Fruit fly (Drosophila melanogaster) whole organism, embryonic: ENCODE data around the gene CG13455.
A peak's percentile ranks its signal among the peaks of the same experiment; 100 is the strongest.

ENCODE experiments used
- Abd-B ChIP-seq: fragments of 200-800 bp; sonication (Bioruptor generic); optimal IDR thresholded peaks from 2 replicates; lab custom pipeline; 2018; ENCODE audit warnings: missing biosample characterization, mild to moderate bottlenecking, missing genetic modification characterization, moderate library complexity
- CG10274 ChIP-seq: fragments of 200-800 bp; sonication (Bioruptor generic); optimal IDR thresholded peaks from 3 replicates; lab custom pipeline; 2017; ENCODE audit warnings: missing biosample characterization, mild to moderate bottlenecking, missing genetic modification characterization
- CG10321 ChIP-seq: fragments of 200-800 bp; sonication (Bioruptor generic); IDR thresholded peaks from 2 replicates; pipeline ENCODE4 v1.3.6; 2022; ENCODE audit warnings: missing biosample characterization, missing genetic modification characterization
- CG10366 ChIP-seq: fragments of 200-800 bp; sonication (Bioruptor generic); IDR thresholded peaks from 2 replicates; pipeline ENCODE4 v1.3.6; 2022; ENCODE audit warnings: missing biosample characterization, missing genetic modification characterization
- CG11247 ChIP-seq: fragments of 200-800 bp; sonication (Bioruptor generic); IDR thresholded peaks from 2 replicates; pipeline ENCODE4 v1.3.6; 2022; ENCODE audit warnings: missing biosample characterization, missing genetic modification characterization
- CG11504 ChIP-seq: fragments of 200-800 bp; sonication (Bioruptor generic); optimal IDR thresholded peaks from 3 replicates; lab custom pipeline; 2019; ENCODE audit warnings: missing biosample characterization, mild to moderate bottlenecking, missing genetic modification characterization, moderate library complexity
- CG11695 ChIP-seq: fragments of 200-800 bp; sonication (Bioruptor generic); IDR thresholded peaks from 3 replicates; pipeline ENCODE4 v1.3.6; 2022; ENCODE audit warnings: missing biosample characterization, missing genetic modification characterization
- CG11696 ChIP-seq: fragments of 200-800 bp; sonication (Bioruptor generic); IDR thresholded peaks from 2 replicates; pipeline ENCODE4 v1.3.6; 2022; ENCODE audit warnings: missing biosample characterization, missing genetic modification characterization
- CG13624 ChIP-seq: fragments of 200-800 bp; sonication (Bioruptor generic); optimal IDR thresholded peaks from 2 replicates; lab custom pipeline; 2016; ENCODE audit warnings: missing biosample characterization, missing genetic modification characterization
- CG2712 ChIP-seq: fragments of 200-800 bp; optimal IDR thresholded peaks from 3 replicates; lab custom pipeline; 2019; ENCODE audit warnings: missing biosample characterization, mild to moderate bottlenecking, missing genetic modification characterization, moderate library complexity
- CG31365 ChIP-seq: fragments of 200-800 bp; sonication (Bioruptor generic); optimal IDR thresholded peaks from 2 replicates; lab custom pipeline; 2018; ENCODE audit warnings: missing biosample characterization, mild to moderate bottlenecking, missing genetic modification characterization
- CG3847 ChIP-seq: fragments of 200-800 bp; sonication (Bioruptor generic); IDR thresholded peaks from 2 replicates; pipeline ENCODE4 v1.3.6; 2022; ENCODE audit warnings: missing biosample characterization, missing genetic modification characterization
- CG4282 ChIP-seq: fragments of 200-800 bp; sonication (Bioruptor generic); optimal IDR thresholded peaks from 2 replicates; lab custom pipeline; 2016; ENCODE audit warnings: missing biosample characterization, missing genetic modification characterization
- CG4730 ChIP-seq: fragments of 200-800 bp; sonication (Bioruptor generic); IDR thresholded peaks from 2 replicates; pipeline ENCODE4 v1.3.6; 2022; ENCODE audit warnings: missing biosample characterization, missing genetic modification characterization
- CG5180 ChIP-seq: fragments of 200-800 bp; sonication (Bioruptor generic); optimal IDR thresholded peaks from 3 replicates; lab custom pipeline; 2017; ENCODE audit warnings: missing biosample characterization, missing genetic modification characterization, mild to moderate bottlenecking, moderate library complexity, missing genetic modification reagents
- CG5953 ChIP-seq: fragments of 200-800 bp; sonication (Bioruptor generic); IDR thresholded peaks from 2 replicates; pipeline ENCODE4 v1.3.6; 2022; ENCODE audit warnings: missing biosample characterization, missing genetic modification characterization
- CG7271 ChIP-seq: fragments of 200-800 bp; sonication (Bioruptor generic); optimal IDR thresholded peaks from 2 replicates; lab custom pipeline; 2018; ENCODE audit warnings: missing biosample characterization, mild to moderate bottlenecking, missing genetic modification characterization, moderate library complexity
- D ChIP-seq, 2 experiments: fragments of 200-800 bp in 1 of 2; fragments of >200 bp in 1 of 2; sonication (Bioruptor generic) in 1 of 2; optimal IDR thresholded peaks; 2 replicates in 1 of 2; 3 replicates in 1 of 2; lab custom pipeline; 2017; ENCODE audit warnings: mild to moderate bottlenecking in 1 of 2, missing biosample characterization in 1 of 2, missing genetic modification characterization in 1 of 2, missing genetic modification reagents in 1 of 2
- Dbx ChIP-seq: fragments of 200-800 bp; sonication (Bioruptor generic); IDR thresholded peaks from 3 replicates; pipeline ENCODE4 v1.3.6; 2022; ENCODE audit warnings: missing biosample characterization, missing genetic modification characterization
- Dek ChIP-seq: fragments of 200-800 bp; sonication (Bioruptor generic); optimal IDR thresholded peaks from 3 replicates; lab custom pipeline; 2019; ENCODE audit warnings: missing biosample characterization, mild to moderate bottlenecking, missing genetic modification characterization, moderate library complexity
- ERR ChIP-seq: fragments of 200-800 bp; sonication (Bioruptor generic); optimal IDR thresholded peaks from 2 replicates; lab custom pipeline; 2016; ENCODE audit warnings: missing biosample characterization, missing genetic modification characterization
- Gug ChIP-seq: fragments of 200-800 bp; sonication (Bioruptor generic); IDR thresholded peaks from 4 replicates; pipeline ENCODE4 v1.3.6; 2022; ENCODE audit warnings: missing biosample characterization, missing genetic modification characterization
- HmgD ChIP-seq: fragments of 200-800 bp; sonication (Bioruptor generic); optimal IDR thresholded peaks from 3 replicates; lab custom pipeline; 2016; ENCODE audit warnings: missing biosample characterization, missing genetic modification characterization
- Mes4 ChIP-seq: fragments of 200-800 bp; sonication (Bioruptor generic); optimal IDR thresholded peaks from 2 replicates; lab custom pipeline; 2016; ENCODE audit warnings: missing biosample characterization, missing genetic modification characterization
- NK7.1 ChIP-seq: fragments of 200-800 bp; sonication (Bioruptor generic); optimal IDR thresholded peaks from 3 replicates; lab custom pipeline; 2016; ENCODE audit warnings: missing biosample characterization, missing genetic modification characterization
- Neu2 ChIP-seq: fragments of 200-800 bp; sonication (Bioruptor generic); optimal IDR thresholded peaks from 3 replicates; lab custom pipeline; 2016; ENCODE audit warnings: missing biosample characterization, missing genetic modification characterization, borderline replicate concordance
- Nf-YA ChIP-seq: fragments of 200-800 bp; sonication (Bioruptor generic); IDR thresholded peaks from 2 replicates; pipeline ENCODE4 v1.3.6; 2022; ENCODE audit warnings: missing biosample characterization, missing genetic modification characterization
- Oaz ChIP-seq: fragments of 200-800 bp; sonication (Bioruptor generic); IDR thresholded peaks from 2 replicates; pipeline ENCODE4 v1.3.6; 2022; ENCODE audit warnings: missing biosample characterization, missing genetic modification characterization
- Opbp ChIP-seq: fragments of 200-800 bp; sonication (Bioruptor generic); IDR thresholded peaks from 3 replicates; pipeline ENCODE4 v1.3.6; 2022; ENCODE audit warnings: missing biosample characterization, missing genetic modification characterization; ENCODE audit not compliant: partially characterized antibody
- Sox102F ChIP-seq: fragments of 200-800 bp; sonication (Bioruptor generic); optimal IDR thresholded peaks from 2 replicates; lab custom pipeline; 2018; ENCODE audit warnings: missing biosample characterization, mild to moderate bottlenecking, missing genetic modification characterization, moderate library complexity
- Sry-β ChIP-seq: fragments of 200-800 bp; sonication (Bioruptor generic); optimal IDR thresholded peaks from 2 replicates; lab custom pipeline; 2018; ENCODE audit warnings: missing biosample characterization, mild to moderate bottlenecking, missing genetic modification characterization, moderate library complexity
- Usf ChIP-seq: fragments of 200-800 bp; sonication (Bioruptor generic); optimal IDR thresholded peaks from 2 replicates; lab custom pipeline; 2017; ENCODE audit warnings: missing genotype, missing biosample characterization, missing genetic modification characterization
- ash1 ChIP-seq: fragments of 200-800 bp; sonication (Bioruptor generic); optimal IDR thresholded peaks from 2 replicates; lab custom pipeline; 2018; ENCODE audit warnings: missing biosample characterization, mild to moderate bottlenecking, missing genetic modification characterization
- az2 ChIP-seq: fragments of 200-800 bp; sonication (Bioruptor generic); optimal IDR thresholded peaks from 3 replicates; lab custom pipeline; 2016; ENCODE audit warnings: missing biosample characterization, missing genetic modification characterization
- crc ChIP-seq: fragments of 200-800 bp; sonication (Bioruptor generic); optimal IDR thresholded peaks from 2 replicates; lab custom pipeline; 2016; ENCODE audit warnings: missing biosample characterization, missing genetic modification characterization
- fd64A ChIP-seq: fragments of 200-800 bp; sonication (Bioruptor generic); optimal IDR thresholded peaks from 3 replicates; lab custom pipeline; 2018; ENCODE audit warnings: missing biosample characterization, mild to moderate bottlenecking, missing genetic modification characterization
- ftz-f1 ChIP-seq: fragments of 200-800 bp; sonication (Bioruptor generic); optimal IDR thresholded peaks from 2 replicates; lab custom pipeline; 2016; ENCODE audit warnings: missing biosample characterization, missing genetic modification characterization
- hbn ChIP-seq: fragments of 200-800 bp; sonication (Bioruptor generic); IDR thresholded peaks from 2 replicates; pipeline ENCODE4 v1.3.6; 2022; ENCODE audit warnings: missing biosample characterization, missing genetic modification characterization; ENCODE audit not compliant: partially characterized antibody
- lbe ChIP-seq: fragments of 200-800 bp; sonication (Bioruptor generic); optimal IDR thresholded peaks from 2 replicates; lab custom pipeline; 2016; ENCODE audit warnings: missing biosample characterization, mild to moderate bottlenecking, missing genetic modification characterization
- lola ChIP-seq, 3 experiments: fragments of >200 bp in 2 of 3; fragments of 200-800 bp in 1 of 3; sonication (Bioruptor generic) in 1 of 3; optimal IDR thresholded peaks; 2 replicates each; lab custom pipeline; 2017 to 2019; ENCODE audit warnings: missing biosample characterization in 3 of 3, missing genetic modification characterization in 3 of 3, mild to moderate bottlenecking in 1 of 3, moderate library complexity in 1 of 3
- nmo ChIP-seq: fragments of 200-800 bp; sonication (Bioruptor generic); optimal IDR thresholded peaks from 2 replicates; lab custom pipeline; 2018; ENCODE audit warnings: missing biosample characterization, mild to moderate bottlenecking, missing genetic modification characterization, moderate library complexity
- pho ChIP-seq: fragments of 200-800 bp; sonication (Bioruptor generic); optimal IDR thresholded peaks from 2 replicates; lab custom pipeline; 2016; ENCODE audit warnings: missing biosample characterization, missing genetic modification characterization
- pnt ChIP-seq: fragments of 200-800 bp; sonication (Bioruptor generic); optimal IDR thresholded peaks from 3 replicates; lab custom pipeline; 2016; ENCODE audit warnings: missing biosample characterization, missing genetic modification characterization
- repo ChIP-seq: fragments of 200-800 bp; sonication (Bioruptor generic); optimal IDR thresholded peaks from 2 replicates; lab custom pipeline; 2016; ENCODE audit warnings: missing biosample characterization, missing genetic modification characterization
- salm ChIP-seq: fragments of 200-800 bp; sonication (Bioruptor generic); optimal IDR thresholded peaks from 2 replicates; lab custom pipeline; 2018; ENCODE audit warnings: missing biosample characterization, mild to moderate bottlenecking, missing genetic modification characterization
- scrt ChIP-seq: fragments of 200-800 bp; sonication (Bioruptor generic); optimal IDR thresholded peaks from 2 replicates; lab custom pipeline; 2018; ENCODE audit warnings: missing biosample characterization, mild to moderate bottlenecking, missing genetic modification characterization, moderate library complexity
- sima ChIP-seq: fragments of 200-800 bp; sonication (Bioruptor generic); optimal IDR thresholded peaks from 2 replicates; lab custom pipeline; 2016; ENCODE audit warnings: missing biosample characterization, missing genetic modification characterization
- tup ChIP-seq: fragments of 200-800 bp; sonication (Bioruptor generic); optimal IDR thresholded peaks from 2 replicates; lab custom pipeline; 2016; ENCODE audit warnings: missing biosample characterization, mild to moderate bottlenecking, missing genetic modification characterization, moderate library complexity
- zf30C ChIP-seq: fragments of 200-800 bp; sonication (Bioruptor generic); optimal IDR thresholded peaks from 3 replicates; lab custom pipeline; 2018; ENCODE audit warnings: missing biosample characterization, mild to moderate bottlenecking, missing genetic modification characterization

Gene CG13455

DNA sequence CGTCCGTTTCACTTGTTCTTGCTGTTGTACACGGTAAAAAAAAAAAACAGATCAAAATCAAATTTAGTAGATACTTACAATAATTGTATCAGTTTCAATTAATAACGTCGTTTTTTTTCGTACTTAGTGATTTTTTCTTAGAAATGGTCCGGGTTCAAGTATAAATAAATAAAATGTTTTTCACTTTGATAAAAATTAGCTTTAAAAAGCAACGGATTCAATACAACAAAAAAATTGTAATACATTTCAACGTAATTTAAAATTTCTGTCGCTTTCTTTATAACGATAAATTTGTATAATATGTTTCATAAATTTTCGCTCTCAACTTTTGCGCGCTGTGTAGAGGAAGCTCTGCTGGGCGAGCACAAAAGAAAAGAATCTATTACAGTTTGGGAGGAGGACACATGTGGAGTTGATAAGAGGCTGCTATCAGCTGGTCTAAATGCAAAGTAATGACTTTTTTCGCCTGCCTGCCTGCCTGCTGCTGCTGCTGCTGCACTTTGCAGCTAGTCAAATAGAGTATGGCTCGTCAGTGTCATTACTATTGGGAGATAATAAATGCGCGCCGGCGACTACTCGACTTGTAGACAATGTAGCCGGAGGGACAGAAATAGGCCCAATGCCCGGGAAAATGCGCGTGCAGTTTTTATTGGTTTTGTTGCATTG is 41.7 kb downstream of the CG13455 start (continued):
- TF ChIP-seq scrt (GFP tag; lab: Kevin White, UChicago) = peak; percentile 49
- TF ChIP-seq ash1 = no peak
- TF ChIP-seq CG4282 (GFP tag; lab: Kevin White, UChicago) = no peak
- TF ChIP-seq ERR (GFP tag; lab: Kevin White, UChicago) = no peak
- peak; percentile 8 for TF ChIP-seq crc (GFP tag; lab: Kevin White, UChicago)
- peak; percentile 73; the same call in 2 of the 3 replicates for TF ChIP-seq CG11695 (GFP tag; lab: Robert Waterston, UW)
- peak; percentile 1 for TF ChIP-seq Usf (GFP tag; lab: Kevin White, UChicago)
- TF ChIP-seq Oaz (GFP tag; lab: Robert Waterston, UW) = no peak
- peak in 1 of 3 experiments; percentile 76 for TF ChIP-seq lola (GFP tag; optimal IDR thresholded peaks at IDR 0.05; lab: Kevin White, UChicago)
- TF ChIP-seq hbn (GFP tag; lab: Robert Waterston, UW) = no peak
- peak; percentile 50 for TF ChIP-seq Abd-B
- no peak for TF ChIP-seq CG4730 (GFP tag; lab: Robert Waterston, UW)
- no peak for TF ChIP-seq lbe
- peak; percentile 35; the same call in 1 of the 2 replicates for TF ChIP-seq CG10366
- no peak for TF ChIP-seq Opbp (GFP tag; lab: Robert Waterston, UW)
- TF ChIP-seq CG13624 (GFP tag; lab: Kevin White, UChicago) = peak; percentile 24
- no peak for TF ChIP-seq CG31365
- peak; percentile 85 for TF ChIP-seq CG11504
- TF ChIP-seq HmgD (GFP tag; lab: Kevin White, UChicago) = no peak
- TF ChIP-seq Dbx = peak; percentile 28; the same call in 2 of the 3 replicates
- no peak for TF ChIP-seq CG10321 (GFP tag; lab: Robert Waterston, UW)
- no peak for TF ChIP-seq sima (GFP tag; lab: Kevin White, UChicago)
- no peak for TF ChIP-seq Nf-YA (GFP tag; lab: Robert Waterston, UW)
- TF ChIP-seq NK7.1 = peak; percentile 15
- peak; percentile 2 for TF ChIP-seq pnt (GFP tag; lab: Kevin White, UChicago)
- TF ChIP-seq Sry-β = no peak
- TF ChIP-seq Mes4 (GFP tag; lab: Kevin White, UChicago) = peak; percentile 2
- TF ChIP-seq zf30C (GFP tag; lab: Kevin White, UChicago) = peak; percentile 44
- TF ChIP-seq D (optimal IDR thresholded peaks at IDR 0.05; lab: Kevin White, UChicago) = no peak
- peak; percentile 64 for TF ChIP-seq D (GFP tag; optimal IDR thresholded peaks at IDR 0.05; lab: Kevin White, UChicago)
- no peak for TF ChIP-seq tup (GFP tag; lab: Kevin White, UChicago)
- no peak for TF ChIP-seq CG11247 (GFP tag; lab: Robert Waterston, UW)
- peak; percentile 55 for TF ChIP-seq CG5180 (GFP tag; lab: Kevin White, UChicago)
- peak; percentile 80 for TF ChIP-seq CG2712 (tag; lab: Kevin White, UChicago)
- TF ChIP-seq nmo = peak; percentile 88
- no peak for TF ChIP-seq pho (GFP tag; lab: Kevin White, UChicago)
- no peak for TF ChIP-seq salm
- peak; percentile 68 for TF ChIP-seq az2 (GFP tag; lab: Kevin White, UChicago)
- 0 out of 2 replicates have a peak, but pooled peaks have one; percentile 11 for TF ChIP-seq CG11696 (GFP tag; lab: Robert Waterston, UW)
- TF ChIP-seq CG7271 (tag; lab: Kevin White, UChicago) = no peak
- no peak for TF ChIP-seq CG3847 (GFP tag; lab: Robert Waterston, UW)
- TF ChIP-seq Sox102F (GFP tag; lab: Kevin White, UChicago) = peak; percentile 83
- TF ChIP-seq ftz-f1 (GFP tag; lab: Kevin White, UChicago) = no peak
- no peak for TF ChIP-seq repo
- TF ChIP-seq CG5953 (GFP tag; lab: Robert Waterston, UW) = no peak
- TF ChIP-seq fd64A (GFP tag; lab: Kevin White, UChicago) = no peak
- TF ChIP-seq Gug (GFP tag; lab: Robert Waterston, UW) = 0 out of 4 replicates have a peak, but pooled peaks have one; percentile 14
- TF ChIP-seq CG10274 (GFP tag; lab: Kevin White, UChicago) = peak; percentile 47
- TF ChIP-seq Neu2 = no peak
- TF ChIP-seq Dek (tag; lab: Kevin White, UChicago) = peak; percentile 43
